Worm (Caenorhabditis elegans): ENCODE measurements around the gene cyp-13A8.

The cyp-13A8 gene

ce11 chrII:9803320-9803719, 4.0 kb downstream of the cyp-13A8 start, which contains the start of gene cyp-13A7:
cyp-13A7 (plus strand) TSS chrII:9803620.
- TF ChIP-seq nhr-23 (tag; optimal IDR thresholded peaks at IDR 0.05) (no peak), nhr-76 (tag; optimal IDR thresholded peaks at IDR 0.05) (no peak), lin-15B (tag; optimal IDR thresholded peaks at IDR 0.05) (no peak), egl-27 (tag; optimal IDR thresholded peaks at IDR 0.05) (no peak), nhr-77 (tag; optimal IDR thresholded peaks at IDR 0.05) (no peak), fos-1 (tag; optimal IDR thresholded peaks at IDR 0.05) (no peak), lin-39 (tag; optimal IDR thresholded peaks at IDR 0.05) (no peak), nhr-11 (tag; optimal IDR thresholded peaks at IDR 0.05) (no peak), nhr-12 (tag; optimal IDR thresholded peaks at IDR 0.05) (no peak), ceh-9 (tag; optimal IDR thresholded peaks at IDR 0.05) (no peak), daf-12 (tag; optimal IDR thresholded peaks at IDR 0.05) (no peak), R02D3.7 (tag; optimal IDR thresholded peaks at IDR 0.05) (no peak), fkh-2 (tag; optimal IDR thresholded peaks at IDR 0.05) (no peak), skn-1 (tag; optimal IDR thresholded peaks at IDR 0.05) (no peak), unc-62 (GFP tag; optimal IDR thresholded peaks at IDR 0.05) (no peak)

ce11 chrII:9802642-9803041, 4.7 kb downstream of the cyp-13A8 start, which contains the start of gene cyp-13A6:
cyp-13A6 (minus strand) TSS chrII:9802821.
- TF ChIP-seq daf-12 (tag; optimal IDR thresholded peaks at IDR 0.05), result no peak
- TF ChIP-seq fkh-10 (GFP tag; optimal IDR thresholded peaks at IDR 0.05), result no peak
- TF ChIP-seq pha-4 (tag; optimal IDR thresholded peaks at IDR 0.05), result peak; percentile 2
- peak; percentile 26 for TF ChIP-seq elt-2 (tag; optimal IDR thresholded peaks at IDR 0.05)

ce11 chrII:9800251-9800650, 7.1 kb downstream of the cyp-13A8 start, which contains the start of gene cyp-13A5:
cyp-13A5 (minus strand) TSS chrII:9800362.
- no peak for TF ChIP-seq skn-1 (tag; optimal IDR thresholded peaks at IDR 0.05)
- peak; percentile 47 for TF ChIP-seq nhr-23 (tag; optimal IDR thresholded peaks at IDR 0.05)
- peak; percentile 65 for TF ChIP-seq pqm-1 (tag; optimal IDR thresholded peaks at IDR 0.05)
- no peak for TF ChIP-seq nhr-12 (tag; optimal IDR thresholded peaks at IDR 0.05)
- no peak for TF ChIP-seq nhr-76 (tag; optimal IDR thresholded peaks at IDR 0.05)
- TF ChIP-seq elt-2 (tag; optimal IDR thresholded peaks at IDR 0.05), result peak; percentile 37
- TF ChIP-seq elt-3 (tag; optimal IDR thresholded peaks at IDR 0.05), result no peak
- no peak for TF ChIP-seq lsy-12 (tag; optimal IDR thresholded peaks at IDR 0.05)
- peak; percentile 64 for TF ChIP-seq pha-4 (tag; optimal IDR thresholded peaks at IDR 0.05)

- TF ChIP-seq sea-2 (GFP tag; optimal IDR thresholded peaks at IDR 0.05) (no peak), pqm-1 (tag; optimal IDR thresholded peaks at IDR 0.05) (peak; percentile 36), skn-1 (tag; optimal IDR thresholded peaks at IDR 0.05) (no peak), nhr-11 (tag; optimal IDR thresholded peaks at IDR 0.05) (no peak), daf-12 (tag; optimal IDR thresholded peaks at IDR 0.05) (no peak), fkh-2 (tag; optimal IDR thresholded peaks at IDR 0.05) (no peak), elt-2 (tag; optimal IDR thresholded peaks at IDR 0.05) (peak; percentile 18), fos-1 (tag; optimal IDR thresholded peaks at IDR 0.05) (no peak), nfya-1 (tag; optimal IDR thresholded peaks at IDR 0.05; ENCODE audit: insufficient read depth) (no peak), nhr-237 (tag; optimal IDR thresholded peaks at IDR 0.05) (no peak), nhr-77 (tag; optimal IDR thresholded peaks at IDR 0.05) (no peak)
These were observed 9.7 kb downstream of the cyp-13A8 start, which contains the start of gene cyp-13A4 for ce11 chrII:9797664-9798063. cyp-13A4 (minus strand) TSS chrII:9797740.

- TF ChIP-seq nhr-77 (tag; optimal IDR thresholded peaks at IDR 0.05) (no peak), nhr-28 (tag; optimal IDR thresholded peaks at IDR 0.05) (no peak), lin-15B (tag; optimal IDR thresholded peaks at IDR 0.05) (no peak), nhr-76 (tag; optimal IDR thresholded peaks at IDR 0.05) (no peak), nfya-1 (tag; optimal IDR thresholded peaks at IDR 0.05; ENCODE audit: insufficient read depth) (no peak), lin-39 (tag; optimal IDR thresholded peaks at IDR 0.05) (no peak), eor-1 (tag; optimal IDR thresholded peaks at IDR 0.05) (no peak), egl-27 (tag; optimal IDR thresholded peaks at IDR 0.05) (no peak), fkh-10 (GFP tag; optimal IDR thresholded peaks at IDR 0.05) (no peak), mdl-1 (tag; optimal IDR thresholded peaks at IDR 0.05) (no peak), nhr-23 (tag; optimal IDR thresholded peaks at IDR 0.05) (no peak), elt-1 (tag; optimal IDR thresholded peaks at IDR 0.05) (no peak), ceh-16 (tag; optimal IDR thresholded peaks at IDR 0.05) (no peak), nhr-237 (tag; optimal IDR thresholded peaks at IDR 0.05) (no peak), pha-4 (tag; optimal IDR thresholded peaks at IDR 0.05) (no peak), ceh-28 (tag; optimal IDR thresholded peaks at IDR 0.05) (no peak), nhr-11 (tag; optimal IDR thresholded peaks at IDR 0.05) (no peak), elt-3 (tag; optimal IDR thresholded peaks at IDR 0.05) (no peak)
These were observed 14.2 kb downstream of the cyp-13A8 start, which contains the start of gene cyp-13A3 for ce11 chrII:9793197-9793596. cyp-13A3 (minus strand) TSS chrII:9793297.
